Worm (Caenorhabditis elegans) whole organism, mixed stage, embryonic: Measurements from ENCODE around the gene taf-2.
A peak's percentile ranks its signal among the peaks of the same experiment; 100 is the strongest.
"Not testable (repeated sequence)": the region's sequence is repeated elsewhere in the genome, so short reads cannot be mapped to it uniquely, and the experiment has no call there.

Experiments
- M03D4.4 ChIP-seq: sonication (generic microtip); optimal IDR thresholded peaks from 2 replicates; lab custom pipeline; 2017; ENCODE audit warnings: mild to moderate bottlenecking, missing genetic modification characterization, missing compliant biosample characterization
- blmp-1 ChIP-seq: fragments of 150-350 bp; optimal IDR thresholded peaks from 2 replicates; lab custom pipeline; 2014; ENCODE audit warnings: missing biosample characterization, missing genetic modification characterization
- ceh-39 ChIP-seq: fragments of 150-350 bp; optimal IDR thresholded peaks from 2 replicates; lab custom pipeline; 2014; ENCODE audit warnings: missing biosample characterization, missing genetic modification characterization
- ceh-83 ChIP-seq: fragments of 200-800 bp; sonication (Bioruptor generic); optimal IDR thresholded peaks from 2 replicates; lab custom pipeline; 2018; ENCODE audit warnings: mild to moderate bottlenecking, missing genetic modification characterization, missing compliant biosample characterization
- ces-1 ChIP-seq: fragments of 150-350 bp; optimal IDR thresholded peaks from 2 replicates; lab custom pipeline; 2014; ENCODE audit warnings: missing biosample characterization, missing genetic modification reagents, missing genetic modification characterization
- cnd-1 ChIP-seq: fragments of 200-800 bp; sonication (Bioruptor generic); optimal IDR thresholded peaks from 2 replicates; lab custom pipeline; 2018; ENCODE audit warnings: mild to moderate bottlenecking, missing genetic modification characterization, missing compliant biosample characterization
- drap-1 ChIP-seq: fragments of 200-800 bp; sonication (Bioruptor generic); optimal IDR thresholded peaks from 3 replicates; lab custom pipeline; 2018; ENCODE audit warnings: mild to moderate bottlenecking, missing genetic modification characterization, missing compliant biosample characterization
- elt-1 ChIP-seq: sonication (generic microtip); optimal IDR thresholded peaks from 2 replicates; lab custom pipeline; 2017; ENCODE audit warnings: missing genetic modification characterization, mild to moderate bottlenecking, missing compliant biosample characterization, antibody characterized with exemption, moderate library complexity, borderline replicate concordance; ENCODE audit not compliant: insufficient read depth
- elt-3 ChIP-seq: fragments of 150-350 bp; optimal IDR thresholded peaks from 2 replicates; lab custom pipeline; 2014; ENCODE audit warnings: missing biosample characterization, missing genetic modification characterization
- flh-1 ChIP-seq: fragments of 200-800 bp; sonication (Bioruptor generic); optimal IDR thresholded peaks from 2 replicates; lab custom pipeline; 2018; ENCODE audit warnings: mild to moderate bottlenecking, missing genetic modification characterization, moderate library complexity, missing compliant biosample characterization
- ham-2 ChIP-seq: fragments of 200-800 bp; sonication (Bioruptor generic); optimal IDR thresholded peaks from 2 replicates; lab custom pipeline; 2018; ENCODE audit warnings: mild to moderate bottlenecking, missing genetic modification characterization, missing compliant biosample characterization
- hlh-1 ChIP-seq: fragments of 150-350 bp; optimal IDR thresholded peaks from 2 replicates; lab custom pipeline; 2014; ENCODE audit warnings: missing biosample characterization, missing genetic modification reagents, missing genetic modification characterization
- lin-32 ChIP-seq: fragments of 200-800 bp; sonication (Bioruptor generic); optimal IDR thresholded peaks from 2 replicates; lab custom pipeline; 2018; ENCODE audit warnings: mild to moderate bottlenecking, missing genetic modification characterization, missing compliant biosample characterization
- lsy-2 ChIP-seq: fragments of 150-350 bp; optimal IDR thresholded peaks from 2 replicates; lab custom pipeline; 2014; ENCODE audit warnings: missing biosample characterization, missing genetic modification characterization
- mab-5 ChIP-seq: fragments of 150-350 bp; optimal IDR thresholded peaks from 2 replicates; lab custom pipeline; 2014; ENCODE audit warnings: missing biosample characterization, missing genetic modification characterization
- mep-1 ChIP-seq: fragments of 150-350 bp; optimal IDR thresholded peaks from 2 replicates; lab custom pipeline; 2017; ENCODE audit warnings: missing biosample characterization, missing genetic modification reagents, missing genetic modification characterization, inconsistent platforms
- mls-2 ChIP-seq: sonication (generic microtip); optimal IDR thresholded peaks from 2 replicates; lab custom pipeline; 2016; ENCODE audit warnings: mild to moderate bottlenecking, missing genetic modification characterization, moderate library complexity, missing compliant biosample characterization
- nhr-12 ChIP-seq: fragments of 150-350 bp; optimal IDR thresholded peaks from 2 replicates; lab custom pipeline; 2014; ENCODE audit warnings: missing biosample characterization, missing genetic modification characterization
- nhr-28 ChIP-seq: fragments of 150-350 bp; optimal IDR thresholded peaks from 2 replicates; lab custom pipeline; 2014; ENCODE audit warnings: missing biosample characterization, missing genetic modification characterization
- nhr-76 ChIP-seq: sonication (generic microtip); optimal IDR thresholded peaks from 2 replicates; lab custom pipeline; 2017; ENCODE audit warnings: missing biosample characterization, missing genetic modification characterization
- pha-4 ChIP-seq: fragments of 150-350 bp; optimal IDR thresholded peaks from 2 replicates; lab custom pipeline; 2018; ENCODE audit warnings: missing biosample characterization, missing genetic modification reagents, missing genetic modification characterization
- sem-2 ChIP-seq: fragments of 200-800 bp; sonication (Bioruptor generic); optimal IDR thresholded peaks from 2 replicates; lab custom pipeline; 2018; ENCODE audit warnings: mild to moderate bottlenecking, missing genetic modification characterization, missing compliant biosample characterization
- snpc-4 ChIP-seq: fragments of 150-350 bp; optimal IDR thresholded peaks from 2 replicates; lab custom pipeline; 2014; ENCODE audit warnings: missing biosample characterization, missing genetic modification characterization
- sptf-1 ChIP-seq: sonication (generic microtip); optimal IDR thresholded peaks from 2 replicates; lab custom pipeline; 2017; ENCODE audit warnings: mild to moderate bottlenecking, missing genetic modification characterization, moderate library complexity, missing compliant biosample characterization
- tbx-8 ChIP-seq: fragments of 200-800 bp; sonication (Bioruptor generic); optimal IDR thresholded peaks from 2 replicates; lab custom pipeline; 2018; ENCODE audit warnings: mild to moderate bottlenecking, missing genetic modification characterization, moderate library complexity, missing compliant biosample characterization
- unc-120 ChIP-seq: sonication (generic microtip); optimal IDR thresholded peaks from 2 replicates; lab custom pipeline; 2017; ENCODE audit warnings: missing genetic modification characterization, missing compliant biosample characterization; ENCODE audit not compliant: poor library complexity, severe bottlenecking
- unc-39 ChIP-seq: fragments of 150-350 bp; optimal IDR thresholded peaks from 2 replicates; lab custom pipeline; 2014; ENCODE audit warnings: missing biosample characterization, missing genetic modification characterization
- unc-62 ChIP-seq: fragments of 150-350 bp; optimal IDR thresholded peaks from 2 replicates; lab custom pipeline; 2014; ENCODE audit warnings: missing biosample characterization, missing genetic modification reagents, missing genetic modification characterization
- zip-8 ChIP-seq: fragments of 150-350 bp; optimal IDR thresholded peaks from 2 replicates; lab custom pipeline; 2014; ENCODE audit warnings: missing biosample characterization, missing genetic modification characterization
- ztf-11 ChIP-seq: fragments of 150-350 bp; optimal IDR thresholded peaks from 2 replicates; lab custom pipeline; 2014; ENCODE audit warnings: missing biosample characterization, missing genetic modification characterization

taf-2 gene

ce11 chrIV:3582806-3583205 lies 10.6 kb downstream of the taf-2 start, which contains the start of gene blos-7:
Gene blos-7, minus strand, starts transcription at chrIV:3582906.
- not testable (repeated sequence) for TF ChIP-seq ham-2 (GFP tag; lab: Kevin White, UChicago); mls-2 (tag; lab: Kevin White, UChicago); pha-4

- TF ChIP-seq mep-1 (tag; lab: Kevin White, UChicago): peak; percentile 44
- no peak for TF ChIP-seq unc-39 (tag; lab: Kevin White, UChicago)
- no peak for TF ChIP-seq ham-2 (GFP tag; lab: Kevin White, UChicago)
- no peak for TF ChIP-seq hlh-1 (tag; lab: Kevin White, UChicago)
- TF ChIP-seq, all 35 proteins: peak for 1
These were observed 13.9 kb downstream of the taf-2 start, which contains the start of gene Y37E11B.1 for ce11 chrIV:3579477-3579975. Gene Y37E11B.1, plus strand, starts transcription at chrIV:3579621.

- TF ChIP-seq mep-1 (tag; lab: Kevin White, UChicago) (no peak), unc-120 (tag; lab: Kevin White, UChicago) (peak; percentile 28), flh-1 (GFP tag; lab: Kevin White, UChicago) (no peak), drap-1 (no peak), pha-4 (no peak), tbx-8 (no peak), nhr-76 (tag; lab: Kevin White, UChicago) (no peak), M03D4.4 (tag; lab: Kevin White, UChicago) (no peak)
- TF ChIP-seq, all 35 proteins: peak for 1
These were observed 14.7 kb downstream of the taf-2 start for ce11 chrIV:3578667-3579066.

DNA sequence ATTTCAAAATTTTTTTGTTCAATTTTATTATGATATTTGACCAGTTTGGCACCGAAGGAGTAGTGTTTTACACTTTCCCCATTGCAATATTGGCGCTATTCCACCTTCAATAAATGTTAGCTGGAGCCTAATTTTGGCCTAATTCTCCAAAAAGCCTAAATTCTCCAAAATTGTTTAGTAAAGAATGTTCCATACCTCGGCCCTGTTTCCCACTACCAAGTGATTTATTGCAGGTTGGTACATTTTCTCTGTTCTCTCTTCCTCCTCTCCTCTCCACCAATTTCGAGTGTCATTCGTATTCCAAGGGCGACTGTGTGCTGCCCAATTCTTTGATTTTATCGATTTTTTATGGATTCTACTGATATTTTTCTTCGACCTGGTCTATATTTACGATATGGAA lies 15.3 kb downstream of the taf-2 start, which contains the start of gene Y37E11B.2:
Gene Y37E11B.2, plus strand, starts transcription at position 301 of the 400 bp plus-strand sequence.
- no peak for TF ChIP-seq ztf-11 (tag; lab: Kevin White, UChicago)

ce11 chrIV:3570612-3571011 lies 22.8 kb downstream of the taf-2 start:
- TF ChIP-seq nhr-28 (tag; lab: Kevin White, UChicago) (no peak), hlh-1 (tag; lab: Kevin White, UChicago) (no peak), lin-32 (no peak), zip-8 (tag; lab: Kevin White, UChicago) (no peak), pha-4 (no peak), nhr-12 (tag; lab: Kevin White, UChicago) (no peak), ham-2 (GFP tag; lab: Kevin White, UChicago) (no peak), snpc-4 (tag; lab: Kevin White, UChicago) (no peak), sptf-1 (no peak), unc-120 (tag; lab: Kevin White, UChicago) (no peak), ces-1 (GFP tag; lab: Kevin White, UChicago) (no peak), elt-3 (tag; lab: Kevin White, UChicago) (no peak), ceh-39 (no peak), blmp-1 (tag; lab: Kevin White, UChicago) (no peak)

DNA sequence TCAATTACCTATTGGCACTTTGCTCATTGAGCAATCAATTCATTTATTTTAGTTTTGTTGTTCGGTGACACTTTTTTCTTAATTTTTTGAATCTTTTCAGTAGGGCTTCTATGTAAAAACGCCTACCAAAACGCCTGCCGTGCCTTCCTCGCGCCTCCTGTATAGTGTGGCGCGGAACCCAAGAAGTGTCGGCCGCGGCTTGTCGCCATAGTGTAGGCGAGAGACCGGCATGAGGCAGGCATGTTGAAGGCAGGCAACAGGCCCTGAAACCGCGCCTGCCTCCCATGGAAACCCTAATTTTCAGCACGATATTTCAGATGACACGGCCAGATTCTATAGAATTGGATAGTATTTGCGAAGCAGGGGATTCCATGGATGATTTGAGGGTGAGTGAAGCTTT lies 24.8 kb downstream of the taf-2 start, which contains the start of gene otpl-1:
Gene otpl-1, plus strand, starts transcription at position 372 of the 400 bp plus-strand sequence.
- TF ChIP-seq pha-4 (no peak), elt-1 (no peak), mab-5 (no peak), tbx-8 (no peak), unc-62 (no peak), lsy-2 (tag; lab: Kevin White, UChicago) (no peak), M03D4.4 (tag; lab: Kevin White, UChicago) (no peak), nhr-76 (tag; lab: Kevin White, UChicago) (no peak), ces-1 (GFP tag; lab: Kevin White, UChicago) (no peak), sem-2 (GFP tag; lab: Kevin White, UChicago) (no peak), ceh-83 (GFP tag; lab: Kevin White, UChicago) (no peak), ceh-39 (no peak), lin-32 (no peak), cnd-1 (no peak), flh-1 (GFP tag; lab: Kevin White, UChicago) (no peak), drap-1 (no peak), unc-120 (tag; lab: Kevin White, UChicago) (no peak), snpc-4 (tag; lab: Kevin White, UChicago) (no peak)
